Fruit fly (Drosophila melanogaster) whole organism, adult: ENCODE data around the gene CG11585.

Experiments used
- CG11617 ChIP-seq: fragments of 200-800 bp; sonication (Bioruptor generic); optimal IDR thresholded peaks from 2 replicates; lab custom pipeline; 2017; ENCODE audit warnings: mild to moderate bottlenecking, missing biosample characterization, missing genetic modification reagents, missing genetic modification characterization
- CG12768 ChIP-seq: fragments of 200-800 bp; sonication (Bioruptor generic); optimal IDR thresholded peaks from 2 replicates; lab custom pipeline; 2017; ENCODE audit warnings: missing biosample characterization, missing genetic modification characterization, mild to moderate bottlenecking, moderate library complexity, missing genetic modification reagents
- CG14711 ChIP-seq: fragments of 200-800 bp; sonication (Bioruptor generic); optimal IDR thresholded peaks from 2 replicates; lab custom pipeline; 2018; ENCODE audit warnings: missing biosample characterization, mild to moderate bottlenecking, missing genetic modification characterization, moderate library complexity
- CG1620 ChIP-seq: fragments of 200-800 bp; sonication (Bioruptor generic); optimal IDR thresholded peaks from 2 replicates; lab custom pipeline; 2016; ENCODE audit warnings: missing biosample characterization, missing genetic modification characterization
- CG33017 ChIP-seq: fragments of 200-800 bp; sonication (Bioruptor generic); optimal IDR thresholded peaks from 2 replicates; lab custom pipeline; 2018; ENCODE audit warnings: missing biosample characterization, mild to moderate bottlenecking, missing genetic modification characterization, moderate library complexity
- CG5204 ChIP-seq: fragments of 200-800 bp; sonication (Bioruptor generic); optimal IDR thresholded peaks from 2 replicates; lab custom pipeline; 2016; ENCODE audit warnings: missing biosample characterization, missing genetic modification characterization
- CG7045 ChIP-seq: fragments of 200-800 bp; sonication (Bioruptor generic); optimal IDR thresholded peaks from 2 replicates; lab custom pipeline; 2017; ENCODE audit warnings: missing biosample characterization, mild to moderate bottlenecking, missing genetic modification characterization
- CG7101 ChIP-seq: fragments of 200-800 bp; sonication (Bioruptor generic); optimal IDR thresholded peaks from 2 replicates; lab custom pipeline; 2018; ENCODE audit warnings: missing biosample characterization, mild to moderate bottlenecking, missing genetic modification characterization, moderate library complexity
- Clk ChIP-seq: fragments of 200-800 bp; sonication (Bioruptor generic); optimal IDR thresholded peaks from 2 replicates; lab custom pipeline; 2017; ENCODE audit warnings: missing biosample characterization, missing genetic modification characterization
- Crg-1 ChIP-seq: fragments of 200-800 bp; sonication (Bioruptor generic); optimal IDR thresholded peaks from 2 replicates; lab custom pipeline; 2016; ENCODE audit warnings: missing biosample characterization, missing genetic modification characterization
- Hr96 ChIP-seq: fragments of 200-800 bp; sonication (Bioruptor generic); optimal IDR thresholded peaks from 2 replicates; lab custom pipeline; 2016; ENCODE audit warnings: missing biosample characterization, missing genetic modification characterization
- Mnt ChIP-seq: fragments of 200-800 bp; sonication (Bioruptor generic); optimal IDR thresholded peaks from 2 replicates; lab custom pipeline; 2016; ENCODE audit warnings: missing biosample characterization, mild to moderate bottlenecking, missing genetic modification characterization
- bab1 ChIP-seq: fragments of 200-800 bp; sonication (Bioruptor generic); optimal IDR thresholded peaks from 3 replicates; lab custom pipeline; 2019; ENCODE audit warnings: missing biosample characterization, mild to moderate bottlenecking, missing genetic modification characterization, moderate library complexity
- cic ChIP-seq: fragments of 200-800 bp; sonication (Bioruptor generic); optimal IDR thresholded peaks from 2 replicates; lab custom pipeline; 2017; ENCODE audit warnings: missing biosample characterization, mild to moderate bottlenecking, missing genetic modification characterization, moderate library complexity
- cnc ChIP-seq, 2 experiments: fragments of >200 bp; optimal IDR thresholded peaks; 2 replicates each; lab custom pipeline; 2017
- kay ChIP-seq: fragments of 200-800 bp; sonication (Bioruptor generic); peaks from one replicate; lab custom pipeline; 2016; ENCODE audit warnings: missing biosample characterization, missing genetic modification characterization, borderline replicate concordance
- ovo ChIP-seq: fragments of 200-800 bp; sonication (Bioruptor generic); optimal IDR thresholded peaks from 2 replicates; lab custom pipeline; 2016; ENCODE audit warnings: missing biosample characterization, missing genetic modification characterization
- pad ChIP-seq: fragments of 200-800 bp; sonication (Bioruptor generic); optimal IDR thresholded peaks from 3 replicates; lab custom pipeline; 2017; ENCODE audit warnings: missing biosample characterization, missing genetic modification characterization, mild to moderate bottlenecking, moderate library complexity, missing genetic modification reagents
- tj ChIP-seq: fragments of 200-800 bp; sonication (Bioruptor generic); optimal IDR thresholded peaks from 3 replicates; lab custom pipeline; 2017; ENCODE audit warnings: missing biosample characterization, mild to moderate bottlenecking, missing genetic modification characterization, moderate library complexity
- toe ChIP-seq: fragments of 200-800 bp; sonication (Bioruptor generic); optimal IDR thresholded peaks from 2 replicates; lab custom pipeline; 2016; ENCODE audit warnings: missing biosample characterization, missing genetic modification characterization

The CG11585 gene

DNA sequence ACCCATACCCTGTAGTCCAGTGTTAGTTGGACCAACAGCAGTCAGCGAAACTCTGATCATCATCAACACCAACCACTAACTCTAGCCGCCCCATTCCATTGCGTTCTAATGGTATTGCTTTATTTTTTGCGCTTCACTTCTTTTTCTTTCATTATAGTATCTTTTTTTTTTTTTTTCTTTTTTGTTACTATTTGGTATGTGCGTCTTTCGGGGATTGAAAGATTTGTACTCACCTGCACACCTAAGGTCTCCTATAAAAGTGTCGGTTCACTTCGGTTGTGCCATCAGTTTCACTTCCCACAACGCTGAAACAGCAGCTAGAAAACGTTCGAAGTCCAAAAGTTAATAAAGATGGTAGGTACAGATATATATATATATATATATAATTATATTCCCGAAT is at the start of gene CG11585:
Gene CG11585, plus strand, starts transcription at position 301 of the 400 bp plus-strand sequence.
- TF ChIP-seq ovo (GFP tag; lab: Kevin White, UChicago) (no peak), CG5204 (GFP tag; lab: Kevin White, UChicago) (no peak), bab1 (GFP tag; lab: Kevin White, UChicago) (no peak), CG14711 (no peak), Hr96 (GFP tag; lab: Kevin White, UChicago) (no peak), Mnt (GFP tag; lab: Kevin White, UChicago) (no peak), CG7045 (no peak), CG11617 (GFP tag; lab: Kevin White, UChicago) (no peak), CG12768 (no peak), Clk (GFP tag; lab: Kevin White, UChicago) (no peak), cic (GFP tag; lab: Kevin White, UChicago) (no peak), pad (GFP tag; lab: Kevin White, UChicago) (no peak), tj (no peak), cnc (optimal IDR thresholded peaks at IDR 0.05; lab: Kevin White, UChicago) (no peak), Crg-1 (no peak), toe (GFP tag; lab: Kevin White, UChicago) (no peak), CG33017 (tag; lab: Kevin White, UChicago) (no peak), CG7101 (tag; lab: Kevin White, UChicago) (no peak), kay (GFP tag; lab: Kevin White, UChicago) (no peak)

dm6 chrX:14148171-14148570 is 41.1 kb upstream of the CG11585 start:
- TF ChIP-seq tj (no peak), Mnt (GFP tag; lab: Kevin White, UChicago) (no peak), cic (GFP tag; lab: Kevin White, UChicago) (no peak)

- no peak for TF ChIP-seq bab1 (GFP tag; lab: Kevin White, UChicago)
- no peak for TF ChIP-seq CG11617 (GFP tag; lab: Kevin White, UChicago)
- TF ChIP-seq ovo (GFP tag; lab: Kevin White, UChicago), result no peak
- TF ChIP-seq kay (GFP tag; lab: Kevin White, UChicago), result no peak
- TF ChIP-seq CG14711, result no peak
- no peak for TF ChIP-seq Hr96 (GFP tag; lab: Kevin White, UChicago)
- no peak for TF ChIP-seq CG7101 (tag; lab: Kevin White, UChicago)
- no peak for TF ChIP-seq Clk (GFP tag; lab: Kevin White, UChicago)
- TF ChIP-seq Crg-1, result no peak
- no peak for TF ChIP-seq tj
- TF ChIP-seq pad (GFP tag; lab: Kevin White, UChicago), result no peak
- no peak for TF ChIP-seq CG12768
- TF ChIP-seq CG5204 (GFP tag; lab: Kevin White, UChicago), result no peak
Measured at dm6 chrX:14149312-14149711, 40.0 kb upstream of the CG11585 start.

- TF ChIP-seq tj (no peak), CG5204 (GFP tag; lab: Kevin White, UChicago) (no peak)
Measured at dm6 chrX:14151906-14152305, 37.4 kb upstream of the CG11585 start, which contains the start of gene CG12479. TSS of gene CG12479 (minus strand) at chrX:14152006.

- TF ChIP-seq Mnt (GFP tag; lab: Kevin White, UChicago) (no peak), CG7045 (no peak), CG14711 (no peak), tj (no peak), ovo (GFP tag; lab: Kevin White, UChicago) (no peak), CG11617 (GFP tag; lab: Kevin White, UChicago) (no peak), toe (GFP tag; lab: Kevin White, UChicago) (no peak), Clk (GFP tag; lab: Kevin White, UChicago) (no peak), kay (GFP tag; lab: Kevin White, UChicago) (no peak), pad (GFP tag; lab: Kevin White, UChicago) (no peak), bab1 (GFP tag; lab: Kevin White, UChicago) (no peak), cic (GFP tag; lab: Kevin White, UChicago) (no peak), cnc (optimal IDR thresholded peaks at IDR 0.05; lab: Kevin White, UChicago) (no peak), CG33017 (tag; lab: Kevin White, UChicago) (no peak), CG5204 (GFP tag; lab: Kevin White, UChicago) (no peak), CG12768 (no peak), CG7101 (tag; lab: Kevin White, UChicago) (no peak)
Measured at dm6 chrX:14153689-14154088, 35.6 kb upstream of the CG11585 start.

DNA sequence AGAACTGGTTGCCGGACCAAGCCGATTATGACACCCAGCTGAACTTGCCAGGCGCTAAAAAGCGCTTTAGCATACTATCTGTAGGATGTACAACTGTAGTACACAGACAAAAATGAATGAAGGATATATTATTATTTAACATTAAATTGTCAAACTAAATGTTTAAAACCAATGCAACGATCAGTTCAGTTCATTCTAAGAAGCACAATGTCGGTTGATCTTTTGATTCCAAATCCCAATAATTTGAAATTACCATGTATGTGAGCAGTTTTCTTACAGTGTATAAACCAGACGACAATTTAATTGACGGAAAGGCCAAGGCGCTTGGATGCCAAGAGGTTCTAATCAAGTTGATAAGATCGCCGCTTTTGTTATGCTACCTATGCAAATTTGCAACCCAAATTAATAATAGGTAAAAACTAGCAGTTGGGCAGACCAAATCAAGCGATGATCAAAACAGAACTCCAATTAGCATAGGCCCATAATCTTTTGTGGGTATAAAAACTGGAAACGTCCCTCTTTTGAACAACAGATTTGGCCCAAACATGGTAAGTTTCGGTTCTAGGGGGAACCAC is 20.2 kb upstream of the CG11585 start, which contains the start of gene CG12480:
Gene CG12480, plus strand, starts transcription at position 525 of the 575 bp plus-strand sequence.
- no peak for TF ChIP-seq ovo (GFP tag; lab: Kevin White, UChicago)
- no peak for TF ChIP-seq CG14711
- TF ChIP-seq cic (GFP tag; lab: Kevin White, UChicago), result no peak
- TF ChIP-seq kay (GFP tag; lab: Kevin White, UChicago), result no peak
- TF ChIP-seq pad (GFP tag; lab: Kevin White, UChicago), result no peak
- TF ChIP-seq tj, result no peak
- no peak for TF ChIP-seq CG1620 (GFP tag; lab: Kevin White, UChicago)
- TF ChIP-seq Hr96 (GFP tag; lab: Kevin White, UChicago), result no peak
- TF ChIP-seq CG33017 (tag; lab: Kevin White, UChicago), result no peak
- no peak for TF ChIP-seq bab1 (GFP tag; lab: Kevin White, UChicago)

- TF ChIP-seq cnc (optimal IDR thresholded peaks at IDR 0.05; lab: Kevin White, UChicago) (no peak), CG12768 (no peak), kay (GFP tag; lab: Kevin White, UChicago) (no peak), Clk (GFP tag; lab: Kevin White, UChicago) (no peak), Crg-1 (no peak), ovo (GFP tag; lab: Kevin White, UChicago) (no peak), Mnt (GFP tag; lab: Kevin White, UChicago) (no peak), Hr96 (GFP tag; lab: Kevin White, UChicago) (no peak), CG14711 (no peak)
Measured at dm6 chrX:14172524-14172923, 16.8 kb upstream of the CG11585 start, which contains the start of gene betaNACtes1. TSS of gene betaNACtes1 (minus strand) at chrX:14172624.
